Fruit fly (Drosophila melanogaster): ENCODE data around the gene Meics.
A peak's percentile ranks its signal among the peaks of the same experiment; 100 is the strongest.

The Meics gene

dm6 chr3L:13919794-13920631 is 44.5 kb downstream of the Meics start (continued):
- TF ChIP-seq gcm (GFP tag; optimal IDR thresholded peaks at IDR 0.05) (peak; percentile 90), CG8765 (GFP tag; IDR thresholded peaks at IDR 0.05) (peak; percentile 41; the same call in 1 of the 2 replicates), CG2120 (GFP tag; optimal IDR thresholded peaks at IDR 0.05) (peak; percentile 95), CG10462 (GFP tag; optimal IDR thresholded peaks at IDR 0.05) (peak; percentile 83), Dip2 (GFP tag; IDR thresholded peaks at IDR 0.05) (peak; percentile 15; the same call in 1 of the 2 replicates), CG8359 (GFP tag; optimal IDR thresholded peaks at IDR 0.05; ENCODE audit: borderline replicate concordance) (peak; percentile 76), cato (GFP tag; optimal IDR thresholded peaks at IDR 0.05; ENCODE audit: borderline replicate concordance) (peak; percentile 77), ara (GFP tag; IDR thresholded peaks at IDR 0.05) (peak; percentile 56; the same call in 1 of the 2 replicates), br (optimal IDR thresholded peaks at IDR 0.05) (no peak), CG12071 (GFP tag; optimal IDR thresholded peaks at IDR 0.05) (no peak), Poxn (GFP tag; IDR thresholded peaks at IDR 0.05) (peak; percentile 66), gsb (GFP tag; IDR thresholded peaks at IDR 0.05) (no peak; the same call in 1 of the 2 replicates), zfh1 (GFP tag; IDR thresholded peaks at IDR 0.05) (peak; percentile 74), trh (GFP tag; optimal IDR thresholded peaks at IDR 0.05) (peak; percentile 82), CG30020 (tag; optimal IDR thresholded peaks at IDR 0.05) (peak; percentile 80), Fer1 (GFP tag; optimal IDR thresholded peaks at IDR 0.05) (peak; percentile 92), ro (GFP tag; IDR thresholded peaks at IDR 0.05) (peak; percentile 54; the same call in 1 of the 2 replicates), lmd (GFP tag; IDR thresholded peaks at IDR 0.05) (peak; percentile 92), crol (GFP tag; IDR thresholded peaks at IDR 0.05) (peak; percentile 91), CG16779 (GFP tag; IDR thresholded peaks at IDR 0.05) (peak; percentile 24; the same call in 1 of the 2 replicates), CG8924 (tag; optimal IDR thresholded peaks at IDR 0.05) (peak; percentile 96), sug (tag; optimal IDR thresholded peaks at IDR 0.05) (peak; percentile 89), CG30431 (GFP tag; optimal IDR thresholded peaks at IDR 0.05) (peak; percentile 84), CG5953 (GFP tag; IDR thresholded peaks at IDR 0.05) (peak; percentile 40; the same call in 1 of the 2 replicates), PHDP (tag; optimal IDR thresholded peaks at IDR 0.05) (peak; percentile 91), CG17568 (GFP tag; optimal IDR thresholded peaks at IDR 0.05) (peak; percentile 81), disco-r (GFP tag; optimal IDR thresholded peaks at IDR 0.05) (peak; percentile 72), CG13296 (GFP tag; optimal IDR thresholded peaks at IDR 0.05) (peak; percentile 85), CG13894 (tag; optimal IDR thresholded peaks at IDR 0.05) (peak; percentile 67), Spps (tag; optimal IDR thresholded peaks at IDR 0.05) (peak; percentile 80), Gsc (GFP tag; IDR thresholded peaks at IDR 0.05) (peak; percentile 44), CG10267 (tag; optimal IDR thresholded peaks at IDR 0.05) (peak; percentile 91), MESR4 (GFP tag; optimal IDR thresholded peaks at IDR 0.05) (no peak), CG10274 (GFP tag; optimal IDR thresholded peaks at IDR 0.05) (peak; percentile 81), crc (GFP tag; optimal IDR thresholded peaks at IDR 0.05) (peak; percentile 85), slbo (GFP tag; IDR thresholded peaks at IDR 0.05) (peak; percentile 91), CG12769 (tag; optimal IDR thresholded peaks at IDR 0.05) (peak; percentile 85), Sry-β (GFP tag; optimal IDR thresholded peaks at IDR 0.05) (peak; percentile 53), odd (GFP tag; optimal IDR thresholded peaks at IDR 0.05) (peak; percentile 88), Aef1 (GFP tag; IDR thresholded peaks at IDR 0.05) (peak; percentile 78), Oaz (GFP tag; IDR thresholded peaks at IDR 0.05) (peak; percentile 55), CG9727 (GFP tag; optimal IDR thresholded peaks at IDR 0.05) (peak; percentile 96), CG9437 (GFP tag; optimal IDR thresholded peaks at IDR 0.05) (peak; percentile 91), CG1792 (GFP tag; optimal IDR thresholded peaks at IDR 0.05) (peak; percentile 69), tgo (GFP tag; IDR thresholded peaks at IDR 0.05) (peak; percentile 86), unpg (GFP tag; optimal IDR thresholded peaks at IDR 0.05) (peak; percentile 86), row (GFP tag; IDR thresholded peaks at IDR 0.05) (peak; percentile 96), CG11247 (GFP tag; IDR thresholded peaks at IDR 0.05) (peak; percentile 53), stc (GFP tag; IDR thresholded peaks at IDR 0.05) (peak; percentile 55; the same call in 1 of the 2 replicates), Ets65A (GFP tag) (peak; percentile 98)

All from whole organism, embryonic.